Worm (Caenorhabditis elegans): Measurements from ENCODE around the gene R13D11.4.

Gene R13D11.4

ce11 chrV:773256-773655 is 37.4 kb upstream of the R13D11.4 start, which contains the start of gene sti-1 (continued):
- TF ChIP-seq bed-3 (GFP tag; optimal IDR thresholded peaks at IDR 0.05), result no peak
- TF ChIP-seq drap-1 (GFP tag; optimal IDR thresholded peaks at IDR 0.05), result no peak
- TF ChIP-seq lsy-2 (tag; optimal IDR thresholded peaks at IDR 0.05), result peak; percentile 78
- TF ChIP-seq unc-39 (tag; optimal IDR thresholded peaks at IDR 0.05), result no peak
- no peak for TF ChIP-seq zip-8 (tag; optimal IDR thresholded peaks at IDR 0.05)
- no peak for TF ChIP-seq sem-2 (GFP tag; optimal IDR thresholded peaks at IDR 0.05)
- TF ChIP-seq mls-2 (tag; optimal IDR thresholded peaks at IDR 0.05), result peak; percentile 26
- peak; percentile 5 for TF ChIP-seq M03D4.4 (tag; optimal IDR thresholded peaks at IDR 0.05)
- peak; percentile 78 for TF ChIP-seq ces-1 (GFP tag; optimal IDR thresholded peaks at IDR 0.05)
- TF ChIP-seq elt-3 (tag; optimal IDR thresholded peaks at IDR 0.05), result no peak
- no peak for TF ChIP-seq nhr-12 (tag; optimal IDR thresholded peaks at IDR 0.05)

ce11 chrV:774341-774740 is 36.3 kb upstream of the R13D11.4 start:
- TF ChIP-seq lsy-2 (tag; optimal IDR thresholded peaks at IDR 0.05) (no peak), tbx-8 (GFP tag; optimal IDR thresholded peaks at IDR 0.05) (no peak), nhr-28 (tag; optimal IDR thresholded peaks at IDR 0.05) (no peak), mab-5 (tag; optimal IDR thresholded peaks at IDR 0.05) (no peak), unc-120 (tag; optimal IDR thresholded peaks at IDR 0.05; ENCODE audit: poor library complexity, severe bottlenecking) (no peak), nhr-12 (tag; optimal IDR thresholded peaks at IDR 0.05) (no peak), cnd-1 (tag; optimal IDR thresholded peaks at IDR 0.05) (no peak), elt-1 (tag; optimal IDR thresholded peaks at IDR 0.05; ENCODE audit: borderline replicate concordance, insufficient read depth) (no peak), nhr-76 (tag; optimal IDR thresholded peaks at IDR 0.05) (no peak), unc-39 (tag; optimal IDR thresholded peaks at IDR 0.05) (no peak), flh-1 (GFP tag; optimal IDR thresholded peaks at IDR 0.05) (no peak), mls-2 (tag; optimal IDR thresholded peaks at IDR 0.05) (no peak), drap-1 (GFP tag; optimal IDR thresholded peaks at IDR 0.05) (no peak), sptf-1 (tag; optimal IDR thresholded peaks at IDR 0.05) (no peak)

ce11 chrV:774875-775359 is 35.7 kb upstream of the R13D11.4 start, which contains the start of gene srbc-58:
TSS of gene srbc-58 (plus strand) at chrV:774995.
- TF ChIP-seq ceh-43 (GFP tag; optimal IDR thresholded peaks at IDR 0.05) (no peak), ham-2 (GFP tag; optimal IDR thresholded peaks at IDR 0.05) (no peak), mep-1 (tag; optimal IDR thresholded peaks at IDR 0.05) (peak; percentile 16), nhr-237 (tag; optimal IDR thresholded peaks at IDR 0.05) (no peak), nhr-28 (tag; optimal IDR thresholded peaks at IDR 0.05) (no peak), unc-120 (tag; optimal IDR thresholded peaks at IDR 0.05; ENCODE audit: poor library complexity, severe bottlenecking) (no peak), sem-2 (GFP tag; optimal IDR thresholded peaks at IDR 0.05) (no peak)

- TF ChIP-seq elt-3 (tag; optimal IDR thresholded peaks at IDR 0.05), result no peak
- TF ChIP-seq nhr-28 (tag; optimal IDR thresholded peaks at IDR 0.05), result peak; percentile 83
Observed at ce11 chrV:777285-777684, 33.3 kb upstream of the R13D11.4 start, which contains the start of gene R09E12.9. TSS of gene R09E12.9 (plus strand) at chrV:777600.

ce11 chrV:778339-778738 is 32.3 kb upstream of the R13D11.4 start, which contains the start of gene srbc-59:
TSS of gene srbc-59 (plus strand) at chrV:778639.
- no peak for TF ChIP-seq sem-2 (GFP tag; optimal IDR thresholded peaks at IDR 0.05)
- no peak for TF ChIP-seq flh-1 (GFP tag; optimal IDR thresholded peaks at IDR 0.05)
- no peak for TF ChIP-seq tbx-8 (GFP tag; optimal IDR thresholded peaks at IDR 0.05)
- no peak for TF ChIP-seq nhr-2 (tag; optimal IDR thresholded peaks at IDR 0.05)
- no peak for TF ChIP-seq blmp-1 (tag; optimal IDR thresholded peaks at IDR 0.05)
- TF ChIP-seq nhr-12 (tag; optimal IDR thresholded peaks at IDR 0.05), result no peak
- no peak for TF ChIP-seq ham-2 (GFP tag; optimal IDR thresholded peaks at IDR 0.05)
- no peak for TF ChIP-seq elt-3 (tag; optimal IDR thresholded peaks at IDR 0.05)
- no peak for TF ChIP-seq sptf-1 (tag; optimal IDR thresholded peaks at IDR 0.05)
- TF ChIP-seq ces-1 (GFP tag; optimal IDR thresholded peaks at IDR 0.05), result no peak
- TF ChIP-seq snpc-4 (tag; optimal IDR thresholded peaks at IDR 0.05), result no peak
- TF ChIP-seq ceh-39 (tag; optimal IDR thresholded peaks at IDR 0.05), result no peak
- TF ChIP-seq pha-4 (tag; optimal IDR thresholded peaks at IDR 0.05), result no peak
- TF ChIP-seq mep-1 (tag; optimal IDR thresholded peaks at IDR 0.05), result no peak
- no peak for TF ChIP-seq M03D4.4 (tag; optimal IDR thresholded peaks at IDR 0.05)
- no peak for TF ChIP-seq bed-3 (GFP tag; optimal IDR thresholded peaks at IDR 0.05)
- TF ChIP-seq ztf-11 (tag; optimal IDR thresholded peaks at IDR 0.05), result no peak
- no peak for TF ChIP-seq zip-8 (tag; optimal IDR thresholded peaks at IDR 0.05)
- TF ChIP-seq lsy-2 (tag; optimal IDR thresholded peaks at IDR 0.05), result no peak
